Worm (Caenorhabditis elegans): ENCODE measurements around the gene srg-3.

DNA sequence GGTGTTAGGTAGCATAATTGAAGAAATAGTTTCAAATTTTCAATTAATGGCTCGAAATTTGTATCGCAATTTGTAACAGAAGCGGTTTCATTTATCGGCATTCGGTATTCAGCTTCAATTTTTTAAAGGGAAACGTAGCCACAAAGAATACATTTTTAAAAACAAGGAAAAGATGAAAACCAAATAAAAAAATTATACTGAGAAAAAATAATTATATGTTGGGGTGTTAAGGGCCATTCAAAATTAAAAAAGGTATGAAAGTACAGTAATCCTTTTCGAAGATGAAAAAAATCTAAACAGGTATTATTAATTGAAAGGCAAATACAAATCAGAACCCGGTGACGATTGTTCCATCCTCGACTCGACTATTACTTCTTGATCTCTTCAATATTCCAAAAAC is 11.9 kb downstream of the srg-3 start, which contains the start of gene srg-1:
- TF ChIP-seq him-1 (tag; optimal IDR thresholded peaks at IDR 0.05) (no peak), dao-5 (tag; optimal IDR thresholded peaks at IDR 0.05) (no peak)
